Worm (Caenorhabditis elegans): ENCODE results near the gene C23H5.8.

- no peak for TF ChIP-seq unc-55 (GFP tag; optimal IDR thresholded peaks at IDR 0.05)
- no peak for TF ChIP-seq ZK546.5 (tag; optimal IDR thresholded peaks at IDR 0.05)
Measured at ce11 chrIV:2113362-2114056, at the start of gene C23H5.8.

Data from whole organism, L2 larva.